Worm (Caenorhabditis elegans) whole organism, L2 larva: ENCODE results near the gene rbm-39.
"Not testable (repeated sequence)": the region's sequence is repeated elsewhere in the genome, so short reads cannot be mapped to it uniquely, and the experiment has no call there.

Experiments used
- alr-1 ChIP-seq: fragments of 150-350 bp; optimal IDR thresholded peaks from 2 replicates; lab custom pipeline; 2014; ENCODE audit warnings: missing biosample characterization, missing genetic modification characterization
- aly-2 ChIP-seq: fragments of 150-350 bp; optimal IDR thresholded peaks from 2 replicates; lab custom pipeline; 2014; ENCODE audit warnings: missing biosample characterization, missing genetic modification characterization
- egl-27 ChIP-seq: sonication (generic microtip); optimal IDR thresholded peaks from 3 replicates; lab custom pipeline; 2017; ENCODE audit warnings: missing biosample characterization, missing genetic modification reagents, missing genetic modification characterization
- lin-13 ChIP-seq: fragments of 150-350 bp; optimal IDR thresholded peaks from 2 replicates; lab custom pipeline; 2014; ENCODE audit warnings: missing biosample characterization, missing genetic modification reagents, missing genetic modification characterization
- lin-39 ChIP-seq: fragments of 150-350 bp; optimal IDR thresholded peaks from 2 replicates; lab custom pipeline; 2014; ENCODE audit warnings: missing biosample characterization, missing genetic modification reagents, missing genetic modification characterization
- lsy-2 ChIP-seq, 2 experiments: fragments of 150-350 bp in 1 of 2; sonication (generic microtip) in 1 of 2; optimal IDR thresholded peaks; 2 replicates each; lab custom pipeline; 2014 to 2017; ENCODE audit warnings: missing biosample characterization in 2 of 2, missing genetic modification characterization in 2 of 2
- mdl-1 ChIP-seq, 2 experiments: fragments of 150-350 bp in 1 of 2; sonication (generic microtip) in 1 of 2; optimal IDR thresholded peaks; 2 replicates each; lab custom pipeline; 2017; ENCODE audit warnings: missing biosample characterization in 2 of 2, missing genetic modification characterization in 2 of 2
- nhr-10 ChIP-seq: sonication (generic microtip); optimal IDR thresholded peaks from 2 replicates; lab custom pipeline; 2017; ENCODE audit warnings: missing biosample characterization, missing genetic modification characterization
- nhr-11 ChIP-seq: fragments of 150-350 bp; optimal IDR thresholded peaks from 2 replicates; lab custom pipeline; 2014; ENCODE audit warnings: missing biosample characterization, missing genetic modification characterization
- nhr-23 ChIP-seq: fragments of 150-350 bp; optimal IDR thresholded peaks from 2 replicates; lab custom pipeline; 2014; ENCODE audit warnings: missing biosample characterization, missing genetic modification reagents, missing genetic modification characterization
- nhr-25 ChIP-seq: fragments of 150-350 bp; sonication (generic microtip); optimal IDR thresholded peaks from 3 replicates; lab custom pipeline; 2014; ENCODE audit warnings: missing biosample characterization, missing genetic modification characterization
- skn-1 ChIP-seq: sonication (generic microtip); optimal IDR thresholded peaks from 2 replicates; lab custom pipeline; 2017; ENCODE audit warnings: missing biosample characterization, missing genetic modification characterization
- snpc-4 ChIP-seq: fragments of 150-350 bp; optimal IDR thresholded peaks from 2 replicates; lab custom pipeline; 2014; ENCODE audit warnings: missing biosample characterization, missing genetic modification characterization

DNA sequence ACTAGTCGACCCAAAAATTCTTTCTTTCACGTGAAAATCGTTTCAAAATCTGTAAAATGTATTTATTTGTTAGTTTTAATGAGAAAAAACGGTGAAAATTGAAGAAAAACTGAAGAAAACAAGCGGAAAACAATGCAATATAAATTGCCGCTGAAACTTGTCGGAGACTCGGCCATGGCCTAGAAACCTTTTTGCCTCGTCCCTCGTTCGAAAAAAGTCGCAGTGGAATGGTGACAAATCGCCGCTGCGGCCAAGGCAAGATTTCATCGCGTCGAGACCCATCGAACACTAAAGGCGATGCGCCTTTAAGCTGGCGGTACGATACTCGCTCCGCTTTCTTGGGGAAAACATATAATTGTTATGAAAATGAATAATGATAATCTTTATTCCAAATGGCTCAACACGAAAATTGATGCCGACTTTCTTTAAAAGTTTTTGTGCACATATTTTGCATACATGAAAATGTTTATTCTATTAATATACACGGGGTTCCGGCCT, 39.3 kb downstream of the rbm-39 start, which contains the start of gene Y55F3AM.21:
- not testable (repeated sequence) for TF ChIP-seq aly-2; lin-13; lin-39 (tag; lab: Kevin White, UChicago); skn-1 (tag; lab: Kevin White, UChicago); egl-27; nhr-10 (tag; lab: Kevin White, UChicago); nhr-23; nhr-11 (tag; lab: Kevin White, UChicago); alr-1 (tag; lab: Kevin White, UChicago); nhr-25; snpc-4 (tag; lab: Kevin White, UChicago); mdl-1 (tag; optimal IDR thresholded peaks at IDR 0.05; lab: Kevin White, UChicago); lsy-2 (tag; optimal IDR thresholded peaks at IDR 0.05; lab: Kevin White, UChicago)
